Worm (Caenorhabditis elegans) whole organism, mixed stage, embryonic: Measurements from ENCODE around the gene C34D10.1.

Experiments
- M03D4.4 ChIP-seq: sonication (generic microtip); optimal IDR thresholded peaks from 2 replicates; lab custom pipeline; 2017; ENCODE audit warnings: mild to moderate bottlenecking, missing genetic modification characterization, missing compliant biosample characterization
- ces-1 ChIP-seq: fragments of 150-350 bp; optimal IDR thresholded peaks from 2 replicates; lab custom pipeline; 2014; ENCODE audit warnings: missing biosample characterization, missing genetic modification reagents, missing genetic modification characterization
- drap-1 ChIP-seq: fragments of 200-800 bp; sonication (Bioruptor generic); optimal IDR thresholded peaks from 3 replicates; lab custom pipeline; 2018; ENCODE audit warnings: mild to moderate bottlenecking, missing genetic modification characterization, missing compliant biosample characterization
- elt-1 ChIP-seq: sonication (generic microtip); optimal IDR thresholded peaks from 2 replicates; lab custom pipeline; 2017; ENCODE audit warnings: missing genetic modification characterization, mild to moderate bottlenecking, missing compliant biosample characterization, antibody characterized with exemption, moderate library complexity, borderline replicate concordance; ENCODE audit not compliant: insufficient read depth
- flh-1 ChIP-seq: fragments of 200-800 bp; sonication (Bioruptor generic); optimal IDR thresholded peaks from 2 replicates; lab custom pipeline; 2018; ENCODE audit warnings: mild to moderate bottlenecking, missing genetic modification characterization, moderate library complexity, missing compliant biosample characterization
- mls-2 ChIP-seq: sonication (generic microtip); optimal IDR thresholded peaks from 2 replicates; lab custom pipeline; 2016; ENCODE audit warnings: mild to moderate bottlenecking, missing genetic modification characterization, moderate library complexity, missing compliant biosample characterization
- nhr-237 ChIP-seq: fragments of 150-350 bp; optimal IDR thresholded peaks from 2 replicates; lab custom pipeline; 2014; ENCODE audit warnings: missing biosample characterization, missing genetic modification characterization
- nhr-28 ChIP-seq: fragments of 150-350 bp; optimal IDR thresholded peaks from 2 replicates; lab custom pipeline; 2014; ENCODE audit warnings: missing biosample characterization, missing genetic modification characterization
- snpc-4 ChIP-seq: fragments of 150-350 bp; optimal IDR thresholded peaks from 2 replicates; lab custom pipeline; 2014; ENCODE audit warnings: missing biosample characterization, missing genetic modification characterization
- unc-39 ChIP-seq: fragments of 150-350 bp; optimal IDR thresholded peaks from 2 replicates; lab custom pipeline; 2014; ENCODE audit warnings: missing biosample characterization, missing genetic modification characterization

DNA sequence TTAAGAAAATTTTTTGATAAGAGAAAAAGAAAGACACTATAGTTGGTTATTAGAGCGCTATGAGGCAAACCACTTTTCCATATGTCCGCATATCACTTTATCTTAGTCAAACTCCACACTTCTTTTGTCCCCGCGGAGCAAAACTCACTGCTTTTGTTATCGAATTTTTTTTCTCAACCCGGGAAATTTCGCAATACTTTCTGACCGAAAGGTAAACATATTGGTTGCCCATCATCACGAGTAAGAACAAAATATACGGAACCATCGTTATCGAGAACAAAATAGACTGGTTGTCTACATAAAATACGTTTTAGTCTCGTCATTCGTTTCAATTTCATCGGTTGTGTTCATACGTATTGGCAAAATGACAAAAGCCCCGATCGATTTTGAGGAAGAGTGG lies 40.0 kb downstream of the C34D10.1 start, which contains the start of gene C18A11.1:
- TF ChIP-seq nhr-28 (tag; lab: Kevin White, UChicago) (no peak), nhr-237 (tag; lab: Kevin White, UChicago) (no peak), snpc-4 (tag; lab: Kevin White, UChicago) (no peak), elt-1 (no peak), unc-39 (tag; lab: Kevin White, UChicago) (no peak), ces-1 (GFP tag; lab: Kevin White, UChicago) (no peak), M03D4.4 (tag; lab: Kevin White, UChicago) (no peak), mls-2 (tag; lab: Kevin White, UChicago) (no peak), flh-1 (GFP tag; lab: Kevin White, UChicago) (no peak), drap-1 (GFP tag; lab: Kevin White, UChicago) (no peak)
